Fruit fly (Drosophila melanogaster) whole organism, embryonic: ENCODE results near the gene CG46523.

Experiments used
- Ada2b ChIP-seq: fragments of 200-800 bp; sonication (Bioruptor generic); IDR thresholded peaks from 2 replicates; pipeline ENCODE4 v1.3.6; 2022; ENCODE audit warnings: missing biosample characterization, missing genetic modification characterization
- BEAF-32 ChIP-seq: fragments of 200-800 bp; sonication (Bioruptor generic); optimal IDR thresholded peaks from 3 replicates; lab custom pipeline; 2017; ENCODE audit warnings: missing biosample characterization, missing genetic modification characterization, mild to moderate bottlenecking, moderate library complexity, missing genetic modification reagents
- Blimp-1 ChIP-seq: fragments of 200-800 bp; sonication (Bioruptor generic); optimal IDR thresholded peaks from 3 replicates; lab custom pipeline; 2018; ENCODE audit warnings: missing biosample characterization, missing genetic modification characterization, mild to moderate bottlenecking, moderate library complexity, missing genetic modification reagents
- CG11695 ChIP-seq: fragments of 200-800 bp; sonication (Bioruptor generic); IDR thresholded peaks from 3 replicates; pipeline ENCODE4 v1.3.6; 2022; ENCODE audit warnings: missing biosample characterization, missing genetic modification characterization
- CG12219 ChIP-seq: fragments of 200-800 bp; sonication (Bioruptor generic); optimal IDR thresholded peaks from 3 replicates; lab custom pipeline; 2018; ENCODE audit warnings: missing biosample characterization, mild to moderate bottlenecking, missing genetic modification characterization
- CG13287 ChIP-seq: fragments of 200-800 bp; sonication (Bioruptor generic); IDR thresholded peaks from 2 replicates; pipeline ENCODE4 v1.3.6; 2022; ENCODE audit warnings: missing biosample characterization, missing genetic modification characterization; ENCODE audit not compliant: partially characterized antibody
- CG15011 ChIP-seq: fragments of 200-800 bp; sonication (Bioruptor generic); optimal IDR thresholded peaks from 3 replicates; lab custom pipeline; 2018; ENCODE audit warnings: missing biosample characterization, mild to moderate bottlenecking, missing genetic modification characterization
- CG17385 ChIP-seq: fragments of 200-800 bp; sonication (Bioruptor generic); optimal IDR thresholded peaks from 3 replicates; lab custom pipeline; 2018; ENCODE audit warnings: missing biosample characterization, mild to moderate bottlenecking, missing genetic modification characterization
- CG32772 ChIP-seq: fragments of 200-800 bp; sonication (Bioruptor generic); IDR thresholded peaks from 2 replicates; pipeline ENCODE4 v1.3.6; 2022; ENCODE audit warnings: missing biosample characterization, missing genetic modification characterization
- CG3847 ChIP-seq: fragments of 200-800 bp; sonication (Bioruptor generic); IDR thresholded peaks from 2 replicates; pipeline ENCODE4 v1.3.6; 2022; ENCODE audit warnings: missing biosample characterization, missing genetic modification characterization
- CG4328 ChIP-seq: fragments of 200-800 bp; sonication (Bioruptor generic); optimal IDR thresholded peaks from 3 replicates; lab custom pipeline; 2017; ENCODE audit warnings: missing biosample characterization, missing genetic modification reagents, missing genetic modification characterization
- CG4404 ChIP-seq: fragments of 200-800 bp; sonication (Bioruptor generic); IDR thresholded peaks from 2 replicates; pipeline ENCODE4 v1.3.6; 2022; ENCODE audit warnings: missing biosample characterization, missing genetic modification characterization
- CG7372 ChIP-seq: fragments of 200-800 bp; sonication (Bioruptor generic); IDR thresholded peaks from 2 replicates; pipeline ENCODE4 v1.3.6; 2022; ENCODE audit warnings: missing biosample characterization, missing genetic modification characterization
- Dbx ChIP-seq: fragments of 200-800 bp; sonication (Bioruptor generic); IDR thresholded peaks from 3 replicates; pipeline ENCODE4 v1.3.6; 2022; ENCODE audit warnings: missing biosample characterization, missing genetic modification characterization
- Deaf1 ChIP-seq: fragments of 200-800 bp; optimal IDR thresholded peaks from 3 replicates; lab custom pipeline; 2019; ENCODE audit warnings: missing biosample characterization, mild to moderate bottlenecking, missing genetic modification characterization, moderate library complexity
- Dfd ChIP-seq, 2 experiments: fragments of >200 bp; optimal IDR thresholded peaks; 2 replicates each; lab custom pipeline; 2017; ENCODE audit warnings: missing biosample characterization in 2 of 2, missing genetic modification characterization in 2 of 2
- Dip3 ChIP-seq: fragments of 200-800 bp; sonication (Bioruptor generic); optimal IDR thresholded peaks from 3 replicates; lab custom pipeline; 2016; ENCODE audit warnings: missing biosample characterization, missing genetic modification characterization
- Drgx ChIP-seq: fragments of 200-800 bp; sonication (Bioruptor generic); IDR thresholded peaks from 2 replicates; pipeline ENCODE4 v1.3.6; 2022; ENCODE audit warnings: missing biosample characterization, missing genetic modification characterization
- E2f1 ChIP-seq: fragments of 200-800 bp; sonication (Bioruptor generic); IDR thresholded peaks from 2 replicates; pipeline ENCODE4 v1.3.6; 2022; ENCODE audit warnings: missing biosample characterization, missing genetic modification characterization
- Gsc ChIP-seq: fragments of 200-800 bp; sonication (Bioruptor generic); IDR thresholded peaks from 2 replicates; pipeline ENCODE4 v1.3.6; 2022; ENCODE audit warnings: missing biosample characterization, missing genetic modification characterization
- Hey ChIP-seq: fragments of 200-800 bp; sonication (Bioruptor generic); optimal IDR thresholded peaks from 3 replicates; lab custom pipeline; 2018; ENCODE audit warnings: missing biosample characterization, mild to moderate bottlenecking, missing genetic modification characterization
- Med ChIP-seq: fragments of 200-800 bp; sonication (Bioruptor generic); peaks from one replicate; lab custom pipeline; 2016; ENCODE audit warnings: missing biosample characterization, missing genetic modification characterization, mild to moderate bottlenecking, inconsistent platforms, moderate library complexity
- Oaz ChIP-seq: fragments of 200-800 bp; sonication (Bioruptor generic); IDR thresholded peaks from 2 replicates; pipeline ENCODE4 v1.3.6; 2022; ENCODE audit warnings: missing biosample characterization, missing genetic modification characterization
- Scr ChIP-seq: fragments of 200-800 bp; sonication (Bioruptor generic); IDR thresholded peaks from 2 replicates; pipeline ENCODE4 v1.3.6; 2022; ENCODE audit warnings: missing biosample characterization, missing genetic modification characterization; ENCODE audit not compliant: partially characterized antibody
- ash1 ChIP-seq: fragments of 200-800 bp; sonication (Bioruptor generic); optimal IDR thresholded peaks from 2 replicates; lab custom pipeline; 2018; ENCODE audit warnings: missing biosample characterization, mild to moderate bottlenecking, missing genetic modification characterization
- bbx ChIP-seq: fragments of 200-800 bp; sonication (Bioruptor generic); IDR thresholded peaks from 2 replicates; pipeline ENCODE4 v1.3.6; 2022; ENCODE audit warnings: missing biosample characterization, missing genetic modification characterization; ENCODE audit not compliant: partially characterized antibody
- dmrt99B ChIP-seq: fragments of 200-800 bp; sonication (Bioruptor generic); optimal IDR thresholded peaks from 2 replicates; lab custom pipeline; 2018; ENCODE audit warnings: missing biosample characterization, mild to moderate bottlenecking, missing genetic modification characterization, moderate library complexity
- dysf ChIP-seq: fragments of 200-800 bp; sonication (Bioruptor generic); IDR thresholded peaks from 3 replicates; pipeline ENCODE4 v1.3.6; 2022; ENCODE audit warnings: missing biosample characterization, missing genetic modification characterization
- maf-S ChIP-seq: fragments of 200-800 bp; sonication (Bioruptor generic); optimal IDR thresholded peaks from 2 replicates; lab custom pipeline; 2016; ENCODE audit warnings: missing biosample characterization, missing genetic modification characterization
- pfk ChIP-seq: fragments of 200-800 bp; sonication (Bioruptor generic); optimal IDR thresholded peaks from 2 replicates; lab custom pipeline; 2018; ENCODE audit warnings: missing biosample characterization, mild to moderate bottlenecking, missing genetic modification characterization, moderate library complexity
- row ChIP-seq: fragments of 200-800 bp; sonication (Bioruptor generic); IDR thresholded peaks from 3 replicates; pipeline ENCODE4 v1.3.6; 2022; ENCODE audit warnings: missing biosample characterization, missing genetic modification characterization
- sens ChIP-seq: fragments of 200-800 bp; sonication (Bioruptor generic); peaks from one replicate; lab custom pipeline; 2016; ENCODE audit warnings: missing biosample characterization, missing genetic modification characterization
- sima ChIP-seq: fragments of 200-800 bp; sonication (Bioruptor generic); optimal IDR thresholded peaks from 2 replicates; lab custom pipeline; 2016; ENCODE audit warnings: missing biosample characterization, missing genetic modification characterization
- ssp ChIP-seq: fragments of 200-800 bp; sonication (Bioruptor generic); IDR thresholded peaks from 2 replicates; pipeline ENCODE4 v1.3.6; 2022; ENCODE audit warnings: missing biosample characterization, missing genetic modification characterization
- stc ChIP-seq: fragments of 200-800 bp; sonication (Bioruptor generic); IDR thresholded peaks from 2 replicates; pipeline ENCODE4 v1.3.6; 2022; ENCODE audit warnings: missing biosample characterization, missing genetic modification characterization
- trem ChIP-seq: fragments of 200-800 bp; optimal IDR thresholded peaks from 3 replicates; lab custom pipeline; 2019; ENCODE audit warnings: missing biosample characterization, mild to moderate bottlenecking, missing genetic modification characterization, moderate library complexity

CG46523 gene

dm6 chr3L:1910107-1910506, 28.8 kb downstream of the CG46523 start, which contains the start of gene dsb:
TSS of gene dsb (minus strand) at chr3L:1910197.
- TF ChIP-seq Dfd (GFP tag; optimal IDR thresholded peaks at IDR 0.05; lab: Kevin White, UChicago) (no peak), ash1 (GFP tag; lab: Kevin White, UChicago) (no peak), CG12219 (GFP tag; lab: Kevin White, UChicago) (no peak), CG4328 (no peak), CG4404 (GFP tag; lab: Robert Waterston, UW) (no peak), stc (GFP tag; lab: Robert Waterston, UW) (no peak), Deaf1 (peak; percentile 71), CG15011 (GFP tag; lab: Kevin White, UChicago) (no peak)

- no peak for TF ChIP-seq CG17385
- TF ChIP-seq Gsc (GFP tag; lab: Robert Waterston, UW): no peak
- TF ChIP-seq bbx (GFP tag; lab: Robert Waterston, UW): no peak
- TF ChIP-seq Scr (GFP tag; lab: Robert Waterston, UW): no peak
- TF ChIP-seq CG3847: no peak
- no peak for TF ChIP-seq Dip3 (GFP tag; lab: Kevin White, UChicago)
- no peak for TF ChIP-seq CG32772 (GFP tag; lab: Robert Waterston, UW)
- TF ChIP-seq Dbx (GFP tag; lab: Robert Waterston, UW): no peak
- no peak for TF ChIP-seq E2f1 (GFP tag; lab: Robert Waterston, UW)
- TF ChIP-seq ssp: no peak
- no peak for TF ChIP-seq Med
- no peak for TF ChIP-seq CG13287 (GFP tag; lab: Robert Waterston, UW)
Observed at dm6 chr3L:1909000-1909399, 29.9 kb downstream of the CG46523 start.

DNA sequence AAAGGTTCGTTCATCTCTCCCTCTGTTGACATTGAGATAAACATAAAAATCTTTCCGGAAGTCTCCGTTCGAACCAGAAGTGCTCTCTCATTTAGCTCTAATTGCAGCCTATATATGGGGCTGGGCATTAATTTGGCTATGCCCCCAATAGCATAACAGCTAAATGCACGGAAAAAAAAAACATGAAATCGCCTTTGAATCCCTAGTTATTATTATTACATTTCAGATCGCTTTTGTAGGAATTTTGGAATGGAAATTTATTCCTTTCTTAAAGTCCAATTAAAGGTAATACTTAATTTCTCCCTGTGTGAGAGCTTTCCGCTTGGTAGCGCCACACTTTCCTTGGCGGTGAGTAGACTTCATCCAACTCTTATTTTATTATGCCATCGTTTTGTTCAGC, 32.7 kb downstream of the CG46523 start:
- peak; percentile 23 for TF ChIP-seq Blimp-1 (GFP tag; lab: Kevin White, UChicago)
- no peak for TF ChIP-seq trem (tag; lab: Kevin White, UChicago)
- TF ChIP-seq Oaz (GFP tag; lab: Robert Waterston, UW): no peak
- TF ChIP-seq Drgx (GFP tag; lab: Robert Waterston, UW): 0 out of 2 replicates have a peak, but pooled peaks have one; percentile 19
- TF ChIP-seq maf-S (GFP tag; lab: Kevin White, UChicago): no peak
- TF ChIP-seq CG7372 (GFP tag; lab: Robert Waterston, UW): no peak
- TF ChIP-seq CG11695 (GFP tag; lab: Robert Waterston, UW): no peak
- 0 out of 3 replicates have a peak, but pooled peaks have one; percentile 10 for TF ChIP-seq dysf (GFP tag; lab: Robert Waterston, UW)
- no peak for TF ChIP-seq dmrt99B
- TF ChIP-seq sens (GFP tag; lab: Kevin White, UChicago): peak; percentile 66
- no peak for TF ChIP-seq sima

- TF ChIP-seq row: no peak
- no peak for TF ChIP-seq BEAF-32 (GFP tag; lab: Kevin White, UChicago)
- no peak for TF ChIP-seq Ada2b
- no peak for TF ChIP-seq Hey (tag; lab: Kevin White, UChicago)
- no peak for TF ChIP-seq pfk (GFP tag; lab: Kevin White, UChicago)
- TF ChIP-seq Drgx (GFP tag; lab: Robert Waterston, UW): peak; percentile 17; the same call in 1 of the 2 replicates
- TF ChIP-seq, all 482 proteins: peak for 1
Observed at dm6 chr3L:1905273-1905672, 33.6 kb downstream of the CG46523 start.
